Fruit fly (Drosophila melanogaster): ENCODE data around the gene Syx5.

Syx5 gene

dm6 chr2L:16307026-16307703 is at the start of gene Syx5, which contains the start of gene CG5861:
Gene Syx5 (plus strand): TSS chr2L:16307346.
Gene CG5861 (minus strand): TSS chr2L:16307298.
- no peak for TF ChIP-seq CG8478 (optimal IDR thresholded peaks at IDR 0.05)
- no peak for TF ChIP-seq CTCF (optimal IDR thresholded peaks at IDR 0.05)

dm6 chr2L:16261576-16262217 is 45.4 kb upstream of the Syx5 start, which contains the start of the genes twe and CG4935:
Gene twe (minus strand): TSS chr2L:16261877.
Gene CG4935 (plus strand): TSS chr2L:16262141.
- no peak for TF ChIP-seq CTCF (optimal IDR thresholded peaks at IDR 0.05)
- TF ChIP-seq CG8478 (optimal IDR thresholded peaks at IDR 0.05): no peak

dm6 chr2L:16263723-16264122 is 43.4 kb upstream of the Syx5 start:
- TF ChIP-seq CG8478 (optimal IDR thresholded peaks at IDR 0.05) (no peak), CTCF (optimal IDR thresholded peaks at IDR 0.05) (no peak)

dm6 chr2L:16267159-16268065 is 39.7 kb upstream of the Syx5 start:
- TF ChIP-seq CTCF (optimal IDR thresholded peaks at IDR 0.05) (no peak), CG8478 (optimal IDR thresholded peaks at IDR 0.05) (no peak)

- TF ChIP-seq CTCF (optimal IDR thresholded peaks at IDR 0.05) (no peak), CG8478 (optimal IDR thresholded peaks at IDR 0.05) (no peak)
These were observed 39.0 kb upstream of the Syx5 start for dm6 chr2L:16268107-16268539.

- no peak for TF ChIP-seq CG8478 (optimal IDR thresholded peaks at IDR 0.05)
- no peak for TF ChIP-seq CTCF (optimal IDR thresholded peaks at IDR 0.05)
These were observed 38.3 kb upstream of the Syx5 start for dm6 chr2L:16268869-16269231.

- no peak for TF ChIP-seq CG8478 (optimal IDR thresholded peaks at IDR 0.05)
- TF ChIP-seq CTCF (optimal IDR thresholded peaks at IDR 0.05): no peak
These were observed 37.7 kb upstream of the Syx5 start for dm6 chr2L:16269232-16270134.

- TF ChIP-seq CTCF (optimal IDR thresholded peaks at IDR 0.05) (no peak), CG8478 (optimal IDR thresholded peaks at IDR 0.05) (no peak)
These were observed 36.3 kb upstream of the Syx5 start for dm6 chr2L:16270667-16271485.

- no peak for TF ChIP-seq CTCF (optimal IDR thresholded peaks at IDR 0.05)
- no peak for TF ChIP-seq CG8478 (optimal IDR thresholded peaks at IDR 0.05)
These were observed 35.7 kb upstream of the Syx5 start for dm6 chr2L:16271486-16271806.

- TF ChIP-seq CTCF (optimal IDR thresholded peaks at IDR 0.05): no peak
- no peak for TF ChIP-seq CG8478 (optimal IDR thresholded peaks at IDR 0.05)
These were observed 34.4 kb upstream of the Syx5 start for dm6 chr2L:16272730-16273129.

dm6 chr2L:16273439-16273838 is 33.7 kb upstream of the Syx5 start:
- TF ChIP-seq CG8478 (optimal IDR thresholded peaks at IDR 0.05) (no peak), CTCF (optimal IDR thresholded peaks at IDR 0.05) (no peak)

dm6 chr2L:16274100-16274499 is 33.0 kb upstream of the Syx5 start:
- no peak for TF ChIP-seq CG8478 (optimal IDR thresholded peaks at IDR 0.05)
- TF ChIP-seq CTCF (optimal IDR thresholded peaks at IDR 0.05): no peak

- TF ChIP-seq CG8478 (optimal IDR thresholded peaks at IDR 0.05): no peak
- TF ChIP-seq CTCF (optimal IDR thresholded peaks at IDR 0.05): no peak
These were observed 31.9 kb upstream of the Syx5 start for dm6 chr2L:16275177-16275808.

Measured in S2 (cell line).